Worm (Caenorhabditis elegans): ENCODE measurements around the gene F10D7.4.

Gene F10D7.4

DNA sequence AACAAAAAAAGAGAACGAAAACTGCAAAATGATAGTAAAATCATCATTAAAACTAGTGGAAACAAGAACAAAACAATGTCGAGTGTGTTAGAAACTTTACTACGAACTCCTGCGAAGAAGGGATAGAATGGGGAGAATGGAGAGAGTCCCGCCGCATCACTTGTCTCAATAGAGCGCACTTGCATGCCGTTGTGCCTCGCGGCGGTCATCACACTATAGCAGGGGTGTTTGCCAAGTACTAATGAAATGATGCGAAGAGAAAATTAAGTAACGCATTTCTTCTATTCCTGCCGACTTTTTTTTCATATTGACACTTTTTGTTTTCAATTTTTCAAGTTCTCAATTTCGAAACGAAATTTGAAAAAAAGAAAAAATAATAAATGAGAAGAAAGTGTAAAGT, 10.3 kb upstream of the F10D7.4 start (continued):
- TF ChIP-seq lin-1 (GFP tag; IDR thresholded peaks at IDR 0.05): peak; percentile 54; the same call in 1 of the 2 replicates

DNA sequence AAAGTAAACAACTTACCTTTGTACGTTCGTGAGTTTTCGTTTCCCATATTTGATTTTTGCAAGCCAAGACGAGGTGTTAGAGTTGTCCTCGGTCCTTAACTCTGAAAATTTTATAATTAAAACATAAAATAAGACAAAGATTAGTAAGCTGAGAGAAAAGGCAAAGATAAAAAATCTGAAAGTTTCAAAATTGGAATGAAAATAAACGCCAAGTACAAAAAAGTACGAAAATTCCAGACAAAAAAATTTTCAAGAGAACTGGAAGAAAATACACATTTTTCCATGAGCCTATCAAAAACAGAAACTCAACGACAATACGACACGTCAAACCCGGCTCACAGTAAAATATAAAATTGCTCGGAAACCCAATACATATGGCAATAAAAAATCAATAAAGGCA, 9.6 kb upstream of the F10D7.4 start, which contains the start of gene F10D7.5:
F10D7.5 (minus strand) TSS at position 101 of the 400 bp plus-strand sequence.
- no peak for TF ChIP-seq zfp-2 (tag; optimal IDR thresholded peaks at IDR 0.05)
- TF ChIP-seq ceh-20 (GFP tag; IDR thresholded peaks at IDR 0.05): no peak
- TF ChIP-seq nhr-111 (GFP tag; optimal IDR thresholded peaks at IDR 0.05): no peak
- TF ChIP-seq hlh-30 (tag; optimal IDR thresholded peaks at IDR 0.05; ENCODE audit: insufficient read depth): no peak
- no peak for TF ChIP-seq pha-4 (GFP tag; IDR thresholded peaks at IDR 0.05)
- no peak for TF ChIP-seq pha-4 (tag; optimal IDR thresholded peaks at IDR 0.05)
- TF ChIP-seq php-3 (GFP tag; IDR thresholded peaks at IDR 0.05): no peak
- TF ChIP-seq ceh-44 (GFP tag; IDR thresholded peaks at IDR 0.05): no peak
- no peak for TF ChIP-seq zag-1 (tag; optimal IDR thresholded peaks at IDR 0.05)
- TF ChIP-seq nhr-11 (tag; optimal IDR thresholded peaks at IDR 0.05): no peak
- TF ChIP-seq hif-1 (tag; optimal IDR thresholded peaks at IDR 0.05): no peak
- no peak for TF ChIP-seq nhr-28 (tag; optimal IDR thresholded peaks at IDR 0.05)
- TF ChIP-seq mep-1 (tag; optimal IDR thresholded peaks at IDR 0.05): no peak
- no peak for TF ChIP-seq T20F7.1 (GFP tag; optimal IDR thresholded peaks at IDR 0.05)
- no peak for TF ChIP-seq dmd-9 (GFP tag; IDR thresholded peaks at IDR 0.05)
- TF ChIP-seq vab-7 (GFP tag; IDR thresholded peaks at IDR 0.05): no peak

ce11 chrX:17390531-17390930, 8.7 kb upstream of the F10D7.4 start:
- TF ChIP-seq Y105C5A.15 (GFP tag; IDR thresholded peaks at IDR 0.05) (no peak), unc-62 (GFP tag; optimal IDR thresholded peaks at IDR 0.05 in 1 of 2) (peak in 1 of 2 experiments; percentile 96), unc-62 (tag; optimal IDR thresholded peaks at IDR 0.05) (no peak), spr-1 (tag; optimal IDR thresholded peaks at IDR 0.05) (no peak), cey-2 (tag; optimal IDR thresholded peaks at IDR 0.05; ENCODE audit: borderline replicate concordance, insufficient read depth) (no peak), ama-1 (optimal IDR thresholded peaks at IDR 0.05) (no peak), lir-3 (tag; optimal IDR thresholded peaks at IDR 0.05) (no peak), set-16 (GFP tag; IDR thresholded peaks at IDR 0.05) (peak; percentile 43)

ce11 chrX:17386130-17386529, 4.3 kb upstream of the F10D7.4 start:
- no peak for TF ChIP-seq mxl-3 (GFP tag; optimal IDR thresholded peaks at IDR 0.05)
- no peak for TF ChIP-seq ama-1 (optimal IDR thresholded peaks at IDR 0.05)
- TF ChIP-seq hlh-30 (tag; optimal IDR thresholded peaks at IDR 0.05; ENCODE audit: insufficient read depth): no peak
- TF ChIP-seq fkh-10 (GFP tag; optimal IDR thresholded peaks at IDR 0.05): no peak
- TF ChIP-seq lin-15B (tag; optimal IDR thresholded peaks at IDR 0.05): no peak
- no peak for TF ChIP-seq ctbp-1 (GFP tag; IDR thresholded peaks at IDR 0.05)
- no peak for TF ChIP-seq lsy-2 (tag; optimal IDR thresholded peaks at IDR 0.05)
- no peak for TF ChIP-seq lin-29 (GFP tag; IDR thresholded peaks at IDR 0.05)
- TF ChIP-seq ZK546.5 (tag; optimal IDR thresholded peaks at IDR 0.05): no peak
- TF ChIP-seq T26A8.4 (GFP tag; IDR thresholded peaks at IDR 0.05): no peak
- no peak for TF ChIP-seq cey-2 (tag; optimal IDR thresholded peaks at IDR 0.05; ENCODE audit: borderline replicate concordance, insufficient read depth)
- no peak for TF ChIP-seq hmg-1.1 (GFP tag; IDR thresholded peaks at IDR 0.05)
- TF ChIP-seq nhr-6 (tag; optimal IDR thresholded peaks at IDR 0.05): no peak
- no peak for TF ChIP-seq nhr-10 (tag; optimal IDR thresholded peaks at IDR 0.05)
- peak in 1 of 2 experiments; percentile 78 for TF ChIP-seq unc-62 (GFP tag; optimal IDR thresholded peaks at IDR 0.05 in 1 of 2)
- TF ChIP-seq unc-62 (tag; optimal IDR thresholded peaks at IDR 0.05): no peak
- no peak for TF ChIP-seq unc-130 (GFP tag; optimal IDR thresholded peaks at IDR 0.05)
- TF ChIP-seq nhr-48 (tag; optimal IDR thresholded peaks at IDR 0.05): no peak
- no peak for TF ChIP-seq Y105C5A.15 (GFP tag; IDR thresholded peaks at IDR 0.05)
- TF ChIP-seq vab-7 (GFP tag; IDR thresholded peaks at IDR 0.05): no peak
- TF ChIP-seq daf-19 (GFP tag; conservative IDR thresholded peaks at IDR 0.05): no peak
- no peak for TF ChIP-seq dmd-8 (GFP tag; IDR thresholded peaks at IDR 0.05)
- TF ChIP-seq ces-1 (GFP tag; optimal IDR thresholded peaks at IDR 0.05): no peak
- peak; percentile 1 for TF ChIP-seq nhr-28 (tag; optimal IDR thresholded peaks at IDR 0.05)
- TF ChIP-seq ceh-62 (tag; optimal IDR thresholded peaks at IDR 0.05): no peak
- no peak for TF ChIP-seq hlh-11 (tag; optimal IDR thresholded peaks at IDR 0.05)
- TF ChIP-seq daf-16 (GFP tag; optimal IDR thresholded peaks at IDR 0.05): no peak
- peak; percentile 81 for TF ChIP-seq daf-16 (tag; optimal IDR thresholded peaks at IDR 0.05)
- TF ChIP-seq duxl-1 (tag; optimal IDR thresholded peaks at IDR 0.05; ENCODE audit: poor library complexity): no peak
- no peak for TF ChIP-seq Y48G9A.11 (GFP tag; IDR thresholded peaks at IDR 0.05)

All from whole organism, L4 larva.